Worm (Caenorhabditis elegans): ENCODE measurements around the gene ttr-46.

Gene ttr-46

DNA sequence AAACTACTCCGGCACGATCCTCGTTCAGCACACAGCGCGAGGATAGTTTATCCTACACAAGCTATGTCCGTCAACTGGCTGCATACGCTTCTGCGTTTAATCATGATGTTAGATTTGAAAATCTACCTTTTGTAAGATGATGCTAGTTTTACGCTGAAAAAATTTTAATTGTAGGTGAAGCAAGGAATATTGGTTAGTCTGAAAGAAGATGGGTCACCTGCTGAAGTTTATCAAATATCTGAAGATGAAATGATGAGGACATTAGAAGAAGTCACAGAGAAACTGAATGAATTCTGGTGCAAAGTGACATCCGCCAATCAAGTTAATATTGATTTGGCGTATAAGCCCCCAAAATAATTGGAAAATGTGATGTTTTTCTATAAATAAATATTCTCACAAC lies 32.5 kb downstream of the ttr-46 start (continued):
- TF ChIP-seq npax-4 (tag; optimal IDR thresholded peaks at IDR 0.05), result no peak
- no peak for TF ChIP-seq ceh-2 (tag; optimal IDR thresholded peaks at IDR 0.05)

DNA sequence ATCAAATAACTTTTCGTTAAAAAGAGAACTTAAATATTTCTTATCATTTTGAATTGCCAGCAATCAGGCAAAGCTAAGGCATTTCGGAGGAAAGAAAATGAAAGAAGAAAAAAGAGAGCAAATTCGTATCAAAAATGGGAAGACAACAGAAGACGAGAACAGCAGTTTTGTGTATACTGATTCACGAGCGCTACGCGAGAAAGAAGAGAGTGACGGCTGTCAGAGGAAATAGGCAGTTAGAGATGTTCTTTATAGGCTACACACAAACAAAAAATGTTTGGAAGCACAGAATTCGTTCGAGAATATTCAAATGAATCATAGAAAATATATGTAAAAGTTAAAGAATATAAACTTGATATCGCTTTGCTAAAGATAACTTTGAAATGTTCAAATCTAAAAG lies 33.8 kb downstream of the ttr-46 start:
- no peak for TF ChIP-seq ceh-6 (GFP tag; optimal IDR thresholded peaks at IDR 0.05)
- TF ChIP-seq ceh-22 (tag; optimal IDR thresholded peaks at IDR 0.05), result no peak
- no peak for TF ChIP-seq F13H6.1 (tag; optimal IDR thresholded peaks at IDR 0.05)
- TF ChIP-seq sdc-2 (tag; optimal IDR thresholded peaks at IDR 0.05), result no peak
- TF ChIP-seq pax-1 (tag; optimal IDR thresholded peaks at IDR 0.05), result no peak
- no peak for TF ChIP-seq tbx-7 (tag; optimal IDR thresholded peaks at IDR 0.05)
- no peak for TF ChIP-seq Y22D7AL.16 (tag; optimal IDR thresholded peaks at IDR 0.05)
- TF ChIP-seq fkh-6 (tag; optimal IDR thresholded peaks at IDR 0.05), result no peak
- TF ChIP-seq ceh-45 (GFP tag; IDR thresholded peaks at IDR 0.05), result no peak
- no peak for TF ChIP-seq hlh-15 (tag; optimal IDR thresholded peaks at IDR 0.05)
- TF ChIP-seq elt-4 (tag; optimal IDR thresholded peaks at IDR 0.05), result no peak
- TF ChIP-seq C38D4.7 (GFP tag; optimal IDR thresholded peaks at IDR 0.05), result no peak
- no peak for TF ChIP-seq ttx-3 (tag; optimal IDR thresholded peaks at IDR 0.05)
- no peak for TF ChIP-seq ceh-30 (tag; optimal IDR thresholded peaks at IDR 0.05)
- TF ChIP-seq K09A11.1 (tag; optimal IDR thresholded peaks at IDR 0.05; ENCODE audit: insufficient read depth), result no peak
- TF ChIP-seq C08G9.2 (tag; optimal IDR thresholded peaks at IDR 0.05), result no peak

DNA sequence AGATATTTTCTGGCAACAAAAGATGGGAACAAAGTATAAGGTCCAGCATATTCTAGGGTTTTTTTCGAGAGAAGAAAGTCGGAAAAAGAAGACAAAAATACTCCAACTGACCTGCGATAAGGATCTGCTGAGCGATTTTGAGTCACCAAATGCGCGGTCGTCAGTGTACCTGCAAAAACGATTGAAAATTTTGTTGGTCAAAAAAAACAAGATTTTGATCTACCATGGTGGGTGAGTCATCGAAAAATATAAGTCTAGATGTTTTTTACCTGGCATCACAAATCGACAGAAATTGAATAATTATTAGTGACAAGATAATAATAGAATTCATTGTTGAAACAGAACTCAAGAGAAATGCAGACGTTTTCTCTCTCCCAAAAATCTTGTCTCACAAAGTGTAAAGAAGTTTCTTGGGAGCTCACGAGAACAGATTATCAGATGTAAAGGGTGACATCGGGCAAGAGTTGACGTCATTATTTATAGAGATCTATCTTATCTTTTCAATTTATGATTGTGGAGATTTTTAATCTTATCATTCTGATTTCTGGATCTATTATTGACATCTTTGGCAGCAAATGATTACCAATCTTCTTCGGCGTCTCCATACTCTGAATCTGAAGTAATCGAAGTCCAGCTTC lies 34.3 kb downstream of the ttr-46 start:
- TF ChIP-seq ceh-30 (tag; optimal IDR thresholded peaks at IDR 0.05) (no peak), pax-1 (tag; optimal IDR thresholded peaks at IDR 0.05) (no peak), pha-2 (tag; optimal IDR thresholded peaks at IDR 0.05) (no peak), dve-1 (tag; optimal IDR thresholded peaks at IDR 0.05) (no peak), fax-1 (tag; optimal IDR thresholded peaks at IDR 0.05) (no peak), ceh-9 (tag; optimal IDR thresholded peaks at IDR 0.05) (no peak), ceh-48 (tag; optimal IDR thresholded peaks at IDR 0.05) (no peak), hlh-8 (tag; optimal IDR thresholded peaks at IDR 0.05) (no peak), fkh-6 (tag; optimal IDR thresholded peaks at IDR 0.05) (no peak)

DNA sequence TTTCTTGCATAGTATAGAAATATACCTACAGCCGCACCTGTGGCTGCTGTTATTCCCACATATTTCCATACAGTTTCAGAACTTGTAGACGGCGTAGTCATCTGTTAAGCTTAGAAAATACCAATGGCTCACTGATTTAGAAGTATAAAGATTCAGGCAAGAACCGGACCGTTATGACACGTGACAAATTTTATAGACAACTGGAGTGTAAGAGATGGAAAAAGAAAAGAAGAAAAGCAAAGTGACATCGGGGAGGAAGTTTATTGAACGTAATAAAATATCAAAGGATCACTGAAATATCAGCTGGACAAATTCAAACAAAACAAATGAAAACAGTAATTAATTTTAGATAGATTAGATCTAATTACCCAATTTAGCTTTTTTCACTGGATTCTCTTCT lies 35.1 kb downstream of the ttr-46 start, which contains the start of gene rmd-2:
Gene rmd-2, minus strand, starts transcription at position 101 of the 400 bp plus-strand sequence.
- TF ChIP-seq hlh-30 (tag; optimal IDR thresholded peaks at IDR 0.05; ENCODE audit: insufficient read depth), result peak; percentile 28
- no peak for TF ChIP-seq syd-9 (tag; optimal IDR thresholded peaks at IDR 0.05)

DNA sequence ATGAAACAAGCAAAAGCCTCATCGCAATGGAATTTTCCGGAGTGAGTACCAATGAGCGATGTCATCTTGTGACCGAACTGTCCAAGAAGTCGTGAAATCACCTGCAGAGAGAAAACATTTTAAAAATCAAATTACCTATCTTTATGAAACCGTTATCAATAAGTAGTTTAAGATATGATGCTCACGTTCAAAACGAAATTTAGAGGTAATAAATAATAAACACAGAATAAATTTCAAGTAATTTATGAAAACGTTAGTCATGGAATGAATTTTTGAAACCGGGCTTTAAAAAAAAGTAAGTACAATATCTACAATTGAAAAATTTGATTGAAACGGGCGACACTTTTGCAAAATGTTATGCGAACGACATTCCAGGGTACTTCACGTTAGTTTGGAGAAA lies 36.7 kb downstream of the ttr-46 start, which contains the start of gene C27H6.8:
Gene C27H6.8, minus strand, starts transcription at position 101 of the 400 bp plus-strand sequence.
- no peak for TF ChIP-seq zip-5 (tag; optimal IDR thresholded peaks at IDR 0.05)
- no peak for TF ChIP-seq sox-2 (GFP tag; IDR thresholded peaks at IDR 0.05)
- TF ChIP-seq dve-1 (tag; optimal IDR thresholded peaks at IDR 0.05), result no peak
- no peak for TF ChIP-seq ceh-24 (tag; optimal IDR thresholded peaks at IDR 0.05)
- TF ChIP-seq fkh-10 (GFP tag; optimal IDR thresholded peaks at IDR 0.05), result no peak
- TF ChIP-seq eyg-1 (tag; optimal IDR thresholded peaks at IDR 0.05), result no peak

DNA sequence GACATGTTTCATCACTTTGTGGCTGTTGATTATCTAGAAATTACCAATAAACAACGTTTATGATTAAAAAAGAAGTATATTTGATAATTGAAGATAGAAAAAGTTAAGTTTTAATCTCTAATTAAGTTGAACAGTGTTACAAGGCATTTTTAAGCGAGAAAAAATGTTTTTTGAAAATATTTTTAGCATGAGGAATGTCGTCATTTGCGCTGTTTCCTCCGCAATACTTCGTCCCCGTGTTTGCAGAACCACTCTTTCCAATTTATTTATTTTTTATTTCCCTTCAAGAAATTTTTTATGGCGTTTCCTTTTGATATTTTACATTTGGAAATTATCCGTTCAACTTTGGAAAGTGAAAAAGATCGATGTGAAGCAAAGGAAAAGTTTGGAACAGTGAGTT lies 40.6 kb downstream of the ttr-46 start, which contains the start of the genes rde-1 and trpp-6:
Gene rde-1, minus strand, starts transcription at position 33 of the 400 bp plus-strand sequence.
Gene trpp-6, plus strand, starts transcription at position 286 of the 400 bp plus-strand sequence.
- TF ChIP-seq ceh-24 (tag; optimal IDR thresholded peaks at IDR 0.05), result no peak
- TF ChIP-seq ceh-6 (GFP tag; optimal IDR thresholded peaks at IDR 0.05), result no peak
- TF ChIP-seq hlh-13 (GFP tag; optimal IDR thresholded peaks at IDR 0.05), result no peak
- no peak for TF ChIP-seq syd-9 (tag; optimal IDR thresholded peaks at IDR 0.05)
